Worm (Caenorhabditis elegans) whole organism, L4 larva: ENCODE data around the gene sli-1.

Experiments
- ZK546.5 ChIP-seq, 2 experiments: sonication (generic microtip); optimal IDR thresholded peaks; 2 replicates each; lab custom pipeline; 2017; ENCODE audit warnings: missing biosample characterization in 2 of 2, missing genetic modification characterization in 2 of 2
- ama-1 ChIP-seq: fragments of 150-350 bp; optimal IDR thresholded peaks from 2 replicates; lab custom pipeline; 2014; ENCODE audit warnings: inconsistent platforms, mixed read lengths
- cey-2 ChIP-seq: sonication (generic microtip); optimal IDR thresholded peaks from 3 replicates; lab custom pipeline; 2017; ENCODE audit warnings: missing genetic modification characterization, mild to moderate bottlenecking, missing compliant biosample characterization, antibody characterized with exemption, borderline replicate concordance; ENCODE audit not compliant: insufficient read depth
- daf-8 ChIP-seq: fragments of 200-800 bp; sonication (Bioruptor generic); IDR thresholded peaks from 2 replicates; pipeline ENCODE4 v1.3.6; 2022; ENCODE audit warnings: missing genetic modification characterization, missing compliant biosample characterization
- fos-1 ChIP-seq: fragments of 150-350 bp; optimal IDR thresholded peaks from 2 replicates; lab custom pipeline; 2014; ENCODE audit warnings: missing biosample characterization, missing genetic modification characterization
- lin-13 ChIP-seq: fragments of 150-350 bp; optimal IDR thresholded peaks from 2 replicates; lab custom pipeline; 2014; ENCODE audit warnings: missing biosample characterization, missing genetic modification reagents, missing genetic modification characterization
- nhr-11 ChIP-seq: fragments of 150-350 bp; optimal IDR thresholded peaks from 2 replicates; lab custom pipeline; 2014; ENCODE audit warnings: missing biosample characterization, missing genetic modification characterization
- pha-4 ChIP-seq, 2 experiments: fragments of 150-350 bp in 1 of 2; fragments of 200-800 bp in 1 of 2; sonication (Bioruptor generic) in 1 of 2; IDR thresholded peaks in 1 of 2; optimal IDR thresholded peaks in 1 of 2; 2 replicates each; pipeline versions ENCODE4 v1.3.6 to Lab custom; 2014 to 2022; ENCODE audit warnings: missing genetic modification characterization in 2 of 2, missing genetic modification reagents in 2 of 2, missing biosample characterization in 1 of 2, missing compliant biosample characterization in 1 of 2
- set-16 ChIP-seq: fragments of 200-800 bp; sonication (Bioruptor generic); IDR thresholded peaks from 2 replicates; pipeline ENCODE4 v1.3.6; 2022; ENCODE audit warnings: missing genetic modification reagents, missing genetic modification characterization, missing compliant biosample characterization
- skn-1 ChIP-seq: fragments of 150-350 bp; optimal IDR thresholded peaks from 2 replicates; lab custom pipeline; 2014; ENCODE audit warnings: missing biosample characterization, missing genetic modification characterization
- snpc-4 ChIP-seq: fragments of 150-350 bp; optimal IDR thresholded peaks from 2 replicates; lab custom pipeline; 2014; ENCODE audit warnings: missing biosample characterization, missing genetic modification characterization
- unc-130 ChIP-seq: sonication (generic microtip); optimal IDR thresholded peaks from 2 replicates; lab custom pipeline; 2016; ENCODE audit warnings: missing genetic modification reagents, missing genetic modification characterization, missing compliant biosample characterization
- unc-62 ChIP-seq, 3 experiments: fragments of 150-350 bp in 1 of 3; sonication (generic microtip); optimal IDR thresholded peaks in 2 of 3; peaks in 1 of 3; 1 replicate in 1 of 3; 2 replicates in 2 of 3; lab custom pipeline; 2014 to 2017; ENCODE audit warnings: missing biosample characterization in 3 of 3, missing genetic modification characterization in 3 of 3, missing genetic modification reagents in 3 of 3, missing genotype in 1 of 3
- ztf-11 ChIP-seq: fragments of 150-350 bp; optimal IDR thresholded peaks from 2 replicates; lab custom pipeline; 2014; ENCODE audit warnings: missing biosample characterization, missing genetic modification characterization

ce11 chrX:688602-689001 is 37.2 kb downstream of the sli-1 start:
- TF ChIP-seq ama-1, result no peak
- no peak for TF ChIP-seq daf-8 (GFP tag; lab: Robert Waterston, UW)
- no peak for TF ChIP-seq ZK546.5 (tag; optimal IDR thresholded peaks at IDR 0.05; lab: Kevin White, UChicago)
- TF ChIP-seq ztf-11 (tag; lab: Kevin White, UChicago), result no peak
- TF ChIP-seq cey-2, result no peak
- no peak for TF ChIP-seq nhr-11 (tag; lab: Kevin White, UChicago)
- TF ChIP-seq snpc-4 (tag; lab: Kevin White, UChicago), result no peak
- TF ChIP-seq skn-1 (tag; lab: Kevin White, UChicago), result no peak
- TF ChIP-seq pha-4 (GFP tag; IDR thresholded peaks at IDR 0.05; lab: Robert Waterston, UW), result no peak
- TF ChIP-seq pha-4 (tag; optimal IDR thresholded peaks at IDR 0.05; lab: Kevin White, UChicago), result no peak
- TF ChIP-seq lin-13 (GFP tag; lab: Kevin White, UChicago), result no peak
- TF ChIP-seq unc-130, result no peak
- TF ChIP-seq set-16, result no peak
- no peak for TF ChIP-seq unc-62 (GFP tag; optimal IDR thresholded peaks at IDR 0.05 in 1 of 2; lab: Kevin White, UChicago)
- TF ChIP-seq unc-62 (tag; optimal IDR thresholded peaks at IDR 0.05; lab: Kevin White, UChicago), result no peak
- no peak for TF ChIP-seq fos-1 (tag; lab: Kevin White, UChicago)
